Worm (Caenorhabditis elegans) whole organism, L3 larva: ENCODE data around the gene F26G1.5.

ENCODE experiments used
- R02D3.7 ChIP-seq: fragments of 150-350 bp; optimal IDR thresholded peaks from 2 replicates; lab custom pipeline; 2014; ENCODE audit warnings: missing biosample characterization, missing genetic modification characterization
- egl-27 ChIP-seq: sonication (generic microtip); optimal IDR thresholded peaks from 4 replicates; lab custom pipeline; 2017; ENCODE audit warnings: missing biosample characterization, missing genetic modification reagents, missing genetic modification characterization
- jun-1 ChIP-seq: fragments of 150-350 bp; optimal IDR thresholded peaks from 2 replicates; lab custom pipeline; 2014; ENCODE audit warnings: missing biosample characterization, missing genetic modification reagents, missing genetic modification characterization
- mdl-1 ChIP-seq: fragments of 150-350 bp; optimal IDR thresholded peaks from 2 replicates; lab custom pipeline; 2014; ENCODE audit warnings: missing biosample characterization, missing genetic modification characterization
- nfya-1 ChIP-seq: sonication (generic microtip); optimal IDR thresholded peaks from 2 replicates; lab custom pipeline; 2017; ENCODE audit warnings: missing genetic modification characterization, mild to moderate bottlenecking, missing compliant biosample characterization, antibody characterized with exemption, moderate library complexity; ENCODE audit not compliant: insufficient read depth
- nhr-12 ChIP-seq: fragments of 150-350 bp; optimal IDR thresholded peaks from 2 replicates; lab custom pipeline; 2014; ENCODE audit warnings: missing biosample characterization, missing genetic modification characterization
- nhr-76 ChIP-seq: fragments of 150-350 bp; sonication (generic microtip); optimal IDR thresholded peaks from 5 replicates; lab custom pipeline; 2014; ENCODE audit warnings: missing biosample characterization, missing genetic modification characterization
- pha-4 ChIP-seq: fragments of 150-350 bp; optimal IDR thresholded peaks from 2 replicates; lab custom pipeline; 2014; ENCODE audit warnings: missing biosample characterization, missing genetic modification reagents, missing genetic modification characterization
- snpc-4 ChIP-seq: fragments of 150-350 bp; optimal IDR thresholded peaks from 2 replicates; lab custom pipeline; 2014; ENCODE audit warnings: missing biosample characterization, missing genetic modification characterization
- tbx-2 ChIP-seq: sonication (generic microtip); optimal IDR thresholded peaks from 2 replicates; lab custom pipeline; 2016; ENCODE audit warnings: mild to moderate bottlenecking, missing genetic modification characterization, missing compliant biosample characterization
- unc-39 ChIP-seq: sonication (generic microtip); optimal IDR thresholded peaks from 4 replicates; lab custom pipeline; 2017; ENCODE audit warnings: missing biosample characterization, missing genetic modification characterization
- unc-62 ChIP-seq: fragments of 150-350 bp; sonication (generic microtip); optimal IDR thresholded peaks from 4 replicates; lab custom pipeline; 2014; ENCODE audit warnings: missing biosample characterization, missing genetic modification reagents, missing genetic modification characterization

DNA sequence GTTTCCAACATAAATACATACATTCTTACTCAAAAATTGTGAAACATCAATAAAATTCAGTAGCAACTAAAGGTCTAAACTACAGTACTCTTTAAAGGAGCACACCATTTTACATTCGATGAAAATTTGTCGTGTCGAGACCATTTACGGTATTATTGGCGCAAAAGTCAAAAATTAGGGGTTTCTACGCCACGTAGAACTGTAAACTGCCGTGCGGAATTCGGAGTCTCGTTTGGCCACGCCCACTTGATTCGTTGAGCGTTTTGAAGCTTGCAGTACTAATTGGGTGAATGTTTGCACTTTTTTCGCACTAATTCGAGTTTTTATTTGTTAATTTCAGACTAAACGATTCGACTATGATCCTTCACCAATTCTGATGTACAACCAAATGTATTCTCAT, 19.5 kb upstream of the F26G1.5 start:
- no peak for TF ChIP-seq nhr-76 (tag; lab: Kevin White, UChicago)
- no peak for TF ChIP-seq mdl-1 (tag; lab: Kevin White, UChicago)
- no peak for TF ChIP-seq nhr-12 (tag; lab: Kevin White, UChicago)
- TF ChIP-seq unc-62 (GFP tag; lab: Kevin White, UChicago): no peak
- no peak for TF ChIP-seq R02D3.7
- no peak for TF ChIP-seq jun-1 (tag; lab: Kevin White, UChicago)
- TF ChIP-seq egl-27 (tag; lab: Kevin White, UChicago): no peak
- TF ChIP-seq pha-4 (tag; lab: Kevin White, UChicago): no peak
- no peak for TF ChIP-seq nfya-1 (tag; lab: Kevin White, UChicago)
- TF ChIP-seq unc-39 (tag; lab: Kevin White, UChicago): no peak
- no peak for TF ChIP-seq snpc-4 (tag; lab: Kevin White, UChicago)
- no peak for TF ChIP-seq tbx-2 (tag; lab: Kevin White, UChicago)
